Worm (Caenorhabditis elegans) whole organism, late embryonic: Measurements from ENCODE around the gene B0507.3.

ENCODE experiments used
- C08G9.2 ChIP-seq: sonication (generic microtip); optimal IDR thresholded peaks from 2 replicates; lab custom pipeline; 2016; ENCODE audit warnings: mild to moderate bottlenecking, missing genetic modification characterization, moderate library complexity, missing compliant biosample characterization
- ama-1 ChIP-seq: fragments of 150-350 bp; optimal IDR thresholded peaks from 2 replicates; lab custom pipeline; 2014
- ceh-34 ChIP-seq: sonication (generic microtip); optimal IDR thresholded peaks from 2 replicates; lab custom pipeline; 2016; ENCODE audit warnings: mild to moderate bottlenecking, missing genetic modification characterization, missing compliant biosample characterization
- elt-2 ChIP-seq: sonication (generic microtip); optimal IDR thresholded peaks from 2 replicates; lab custom pipeline; 2016; ENCODE audit warnings: missing genetic modification reagents, missing genetic modification characterization, missing compliant biosample characterization
- ets-4 ChIP-seq: sonication (generic microtip); optimal IDR thresholded peaks from 2 replicates; lab custom pipeline; 2016; ENCODE audit warnings: missing genetic modification characterization, missing compliant biosample characterization
- hlh-13 ChIP-seq: fragments of 200-800 bp; sonication (Bioruptor generic); optimal IDR thresholded peaks from 2 replicates; lab custom pipeline; 2018; ENCODE audit warnings: mild to moderate bottlenecking, missing genetic modification characterization, missing compliant biosample characterization
- lin-11 ChIP-seq: fragments of 200-800 bp; sonication (Bioruptor generic); optimal IDR thresholded peaks from 2 replicates; lab custom pipeline; 2018; ENCODE audit warnings: mild to moderate bottlenecking, missing genetic modification characterization, missing compliant biosample characterization
- odd-2 ChIP-seq: sonication (generic microtip); optimal IDR thresholded peaks from 2 replicates; lab custom pipeline; 2017; ENCODE audit warnings: antibody characterized with exemption, mild to moderate bottlenecking, missing genetic modification characterization, missing compliant biosample characterization
- pax-1 ChIP-seq: fragments of 150-350 bp; optimal IDR thresholded peaks from 2 replicates; lab custom pipeline; 2014; ENCODE audit warnings: missing biosample characterization, missing genetic modification characterization
- pqm-1 ChIP-seq: sonication (generic microtip); optimal IDR thresholded peaks from 2 replicates; lab custom pipeline; 2016; ENCODE audit warnings: missing genetic modification characterization, missing compliant biosample characterization
- sox-2 ChIP-seq: fragments of 200-800 bp; sonication (Bioruptor generic); IDR thresholded peaks from 2 replicates; pipeline ENCODE4 v1.3.6; 2022; ENCODE audit warnings: missing genetic modification reagents, missing genetic modification characterization, missing compliant biosample characterization
- sox-4 ChIP-seq: sonication (generic microtip); optimal IDR thresholded peaks from 2 replicates; lab custom pipeline; 2017; ENCODE audit warnings: mild to moderate bottlenecking, missing genetic modification characterization, inconsistent platforms, missing compliant biosample characterization
- syd-9 ChIP-seq: sonication (generic microtip); optimal IDR thresholded peaks from 2 replicates; lab custom pipeline; 2016; ENCODE audit warnings: mild to moderate bottlenecking, missing genetic modification characterization, moderate library complexity, missing compliant biosample characterization
- tbx-2 ChIP-seq: sonication (generic microtip); optimal IDR thresholded peaks from 2 replicates; lab custom pipeline; 2016; ENCODE audit warnings: missing genetic modification characterization, missing compliant biosample characterization

- TF ChIP-seq odd-2 (tag; lab: Kevin White, UChicago) (no peak), C08G9.2 (tag; lab: Kevin White, UChicago) (no peak), hlh-13 (GFP tag; lab: Kevin White, UChicago) (no peak), elt-2 (tag; lab: Kevin White, UChicago) (no peak), ama-1 (lab: Kevin White, UChicago) (no peak), sox-2 (no peak), pqm-1 (tag; lab: Kevin White, UChicago) (no peak), pax-1 (tag; lab: Kevin White, UChicago) (no peak), syd-9 (tag; lab: Kevin White, UChicago) (no peak), ets-4 (no peak), ceh-34 (tag; lab: Kevin White, UChicago) (no peak), sox-4 (tag; lab: Kevin White, UChicago) (no peak), lin-11 (tag; lab: Kevin White, UChicago) (no peak), tbx-2 (tag; lab: Kevin White, UChicago) (no peak)
Measured at ce11 chrV:8727077-8727476, 41.6 kb upstream of the B0507.3 start, which contains the start of gene ZC196.9.
